Fruit fly (Drosophila melanogaster): ENCODE results near the gene CG13250.
"Not testable (repeated sequence)": the region's sequence is repeated elsewhere in the genome, so short reads cannot be mapped to it uniquely, and the experiment has no call there.

Gene CG13250

dm6 chr3L:20503886-20504285 is 29.6 kb upstream of the CG13250 start, which contains the start of gene CG17637:
TSS of gene CG17637 (plus strand) at chr3L:20504186.
- not testable (repeated sequence) for TF ChIP-seq CG9948 (tag; optimal IDR thresholded peaks at IDR 0.05); CG10348 (GFP tag; IDR thresholded peaks at IDR 0.05); Pif1A (GFP tag; optimal IDR thresholded peaks at IDR 0.05)

dm6 chr3L:20505732-20506131 is 27.8 kb upstream of the CG13250 start, which contains the start of gene CG5078:
TSS of gene CG5078 (plus strand) at chr3L:20506032.
- TF ChIP-seq CG17806 (tag; optimal IDR thresholded peaks at IDR 0.05) (no peak), CG8301 (tag; optimal IDR thresholded peaks at IDR 0.05) (no peak), EcR (GFP tag; optimal IDR thresholded peaks at IDR 0.05) (no peak), fd96Ca (GFP tag; IDR thresholded peaks at IDR 0.05) (no peak), D1 (tag; optimal IDR thresholded peaks at IDR 0.05) (no peak), CG10348 (GFP tag; IDR thresholded peaks at IDR 0.05) (no peak), Snoo (tag; optimal IDR thresholded peaks at IDR 0.05) (no peak), CG9948 (tag; optimal IDR thresholded peaks at IDR 0.05) (no peak), CG4496 (GFP tag; IDR thresholded peaks at IDR 0.05) (no peak), CG14655 (GFP tag; optimal IDR thresholded peaks at IDR 0.05) (no peak), CG13204 (GFP tag; optimal IDR thresholded peaks at IDR 0.05) (no peak), CG8159 (tag; optimal IDR thresholded peaks at IDR 0.05) (no peak), Pif1B (GFP tag; optimal IDR thresholded peaks at IDR 0.05) (no peak)

- TF ChIP-seq Ets98B (GFP tag; IDR thresholded peaks at IDR 0.05) (peak; percentile 7; the same call in 1 of the 2 replicates), CG32121 (GFP tag; IDR thresholded peaks at IDR 0.05) (no peak), CG15710 (tag; optimal IDR thresholded peaks at IDR 0.05) (no peak)
Measured at dm6 chr3L:20507552-20507951, 26.0 kb upstream of the CG13250 start.

- TF ChIP-seq Pif1B (GFP tag; optimal IDR thresholded peaks at IDR 0.05) (peak; percentile 87), CG9948 (tag; optimal IDR thresholded peaks at IDR 0.05) (peak; percentile 87), CG13204 (GFP tag; optimal IDR thresholded peaks at IDR 0.05) (no peak), CG32121 (GFP tag; IDR thresholded peaks at IDR 0.05) (peak; percentile 88), EcR (GFP tag; optimal IDR thresholded peaks at IDR 0.05) (peak; percentile 59), Snoo (tag; optimal IDR thresholded peaks at IDR 0.05) (peak; percentile 88), CG17806 (tag; optimal IDR thresholded peaks at IDR 0.05) (peak; percentile 89), CG10348 (GFP tag; IDR thresholded peaks at IDR 0.05) (peak; percentile 61), rn (GFP tag; IDR thresholded peaks at IDR 0.05) (peak; percentile 39; the same call in 1 of the 2 replicates), gl (tag; optimal IDR thresholded peaks at IDR 0.05) (peak; percentile 75), CG15710 (tag; optimal IDR thresholded peaks at IDR 0.05) (peak; percentile 91), CG8159 (tag; optimal IDR thresholded peaks at IDR 0.05) (peak; percentile 93), CG34367 (tag; optimal IDR thresholded peaks at IDR 0.05) (peak; percentile 82), CG12605 (GFP tag; IDR thresholded peaks at IDR 0.05) (peak; percentile 65), Pif1A (GFP tag; optimal IDR thresholded peaks at IDR 0.05) (peak; percentile 91), CG14655 (GFP tag; optimal IDR thresholded peaks at IDR 0.05) (peak; percentile 89), Ets98B (GFP tag; IDR thresholded peaks at IDR 0.05) (peak; percentile 89), fd96Ca (GFP tag; IDR thresholded peaks at IDR 0.05) (peak; percentile 90), D1 (tag; optimal IDR thresholded peaks at IDR 0.05) (peak; percentile 78), CG4496 (GFP tag; IDR thresholded peaks at IDR 0.05) (peak; percentile 89; the same call in 2 of the 3 replicates), CG8301 (tag; optimal IDR thresholded peaks at IDR 0.05) (peak; percentile 83)
Measured at dm6 chr3L:20508136-20508635, 25.3 kb upstream of the CG13250 start.

- TF ChIP-seq Pif1B (GFP tag; optimal IDR thresholded peaks at IDR 0.05) (peak; percentile 74), CG34367 (tag; optimal IDR thresholded peaks at IDR 0.05) (peak; percentile 63), CG10348 (GFP tag; IDR thresholded peaks at IDR 0.05) (no peak), CG12605 (GFP tag; IDR thresholded peaks at IDR 0.05) (no peak), EcR (GFP tag; optimal IDR thresholded peaks at IDR 0.05) (peak; percentile 1), rn (GFP tag; IDR thresholded peaks at IDR 0.05) (no peak), CG4496 (GFP tag; IDR thresholded peaks at IDR 0.05) (no peak), Pif1A (GFP tag; optimal IDR thresholded peaks at IDR 0.05) (peak; percentile 77), CG9948 (tag; optimal IDR thresholded peaks at IDR 0.05) (peak; percentile 76), CG8159 (tag; optimal IDR thresholded peaks at IDR 0.05) (peak; percentile 85), Snoo (tag; optimal IDR thresholded peaks at IDR 0.05) (peak; percentile 74), fd96Ca (GFP tag; IDR thresholded peaks at IDR 0.05) (0 out of 3 replicates have a peak, but pooled peaks have one; percentile 19), CG8301 (tag; optimal IDR thresholded peaks at IDR 0.05) (peak; percentile 81), CG14655 (GFP tag; optimal IDR thresholded peaks at IDR 0.05) (peak; percentile 90), Ets98B (GFP tag; IDR thresholded peaks at IDR 0.05) (peak; percentile 44; the same call in 1 of the 2 replicates), CG17806 (tag; optimal IDR thresholded peaks at IDR 0.05) (peak; percentile 65), CG32121 (GFP tag; IDR thresholded peaks at IDR 0.05) (no peak), gl (tag; optimal IDR thresholded peaks at IDR 0.05) (no peak), CG15710 (tag; optimal IDR thresholded peaks at IDR 0.05) (peak; percentile 77), D1 (tag; optimal IDR thresholded peaks at IDR 0.05) (peak; percentile 63), CG13204 (GFP tag; optimal IDR thresholded peaks at IDR 0.05) (peak; percentile 45)
Measured at dm6 chr3L:20509121-20509934, 24.2 kb upstream of the CG13250 start.
